Fruit fly (Drosophila melanogaster): Measurements from ENCODE around the gene X11L.
A peak's percentile ranks its signal among the peaks of the same experiment; 100 is the strongest.

The X11L gene

dm6 chrX:17583706-17584105 lies 15.7 kb upstream of the X11L start:
- no peak for TF ChIP-seq foxo (GFP tag; optimal IDR thresholded peaks at IDR 0.05)
- TF ChIP-seq sv (GFP tag; optimal IDR thresholded peaks at IDR 0.05), result no peak
- TF ChIP-seq ey (GFP tag; optimal IDR thresholded peaks at IDR 0.05), result no peak
- no peak for TF ChIP-seq Rel (GFP tag; optimal IDR thresholded peaks at IDR 0.05)
- no peak for TF ChIP-seq Rel (tag; optimal IDR thresholded peaks at IDR 0.05)
- TF ChIP-seq Hnf4 (GFP tag; optimal IDR thresholded peaks at IDR 0.05), result no peak
- no peak for TF ChIP-seq sage (GFP tag; optimal IDR thresholded peaks at IDR 0.05)
- TF ChIP-seq woc (GFP tag; optimal IDR thresholded peaks at IDR 0.05), result no peak
- no peak for TF ChIP-seq rgr (GFP tag; optimal IDR thresholded peaks at IDR 0.05)
- TF ChIP-seq OdsH (GFP tag; optimal IDR thresholded peaks at IDR 0.05), result no peak
- no peak for TF ChIP-seq N (GFP tag; optimal IDR thresholded peaks at IDR 0.05)
- TF ChIP-seq Hr83 (GFP tag; optimal IDR thresholded peaks at IDR 0.05; ENCODE audit: poor library complexity, severe bottlenecking), result no peak
- no peak for TF ChIP-seq CrebA (GFP tag; optimal IDR thresholded peaks at IDR 0.05; ENCODE audit: borderline replicate concordance)

dm6 chrX:17585892-17586291 lies 13.5 kb upstream of the X11L start:
- TF ChIP-seq Mio (GFP tag; optimal IDR thresholded peaks at IDR 0.05) (no peak), Hr83 (GFP tag; optimal IDR thresholded peaks at IDR 0.05; ENCODE audit: poor library complexity, severe bottlenecking) (no peak), psq (GFP tag; optimal IDR thresholded peaks at IDR 0.05) (no peak), lola (GFP tag; optimal IDR thresholded peaks at IDR 0.05) (no peak)

- TF ChIP-seq psq (GFP tag; optimal IDR thresholded peaks at IDR 0.05) (peak; percentile 10), HLH106 (tag; optimal IDR thresholded peaks at IDR 0.05) (no peak), Sp1 (GFP tag; optimal IDR thresholded peaks at IDR 0.05) (no peak), sage (GFP tag; optimal IDR thresholded peaks at IDR 0.05) (no peak), dmrt93B (GFP tag; optimal IDR thresholded peaks at IDR 0.05) (no peak), brk (GFP tag; optimal IDR thresholded peaks at IDR 0.05) (no peak), br (GFP tag; optimal IDR thresholded peaks at IDR 0.05) (no peak), usp (GFP tag; optimal IDR thresholded peaks at IDR 0.05) (no peak), rgr (GFP tag; optimal IDR thresholded peaks at IDR 0.05) (peak; percentile 11), foxo (GFP tag; optimal IDR thresholded peaks at IDR 0.05) (no peak), woc (GFP tag; optimal IDR thresholded peaks at IDR 0.05) (no peak), ey (GFP tag; optimal IDR thresholded peaks at IDR 0.05) (peak; percentile 19), Myc (optimal IDR thresholded peaks at IDR 0.05) (no peak), GATAd (GFP tag; optimal IDR thresholded peaks at IDR 0.05) (no peak), Mio (GFP tag; optimal IDR thresholded peaks at IDR 0.05) (no peak), OdsH (GFP tag; optimal IDR thresholded peaks at IDR 0.05) (no peak), CG32264 (GFP tag; optimal IDR thresholded peaks at IDR 0.05) (no peak), pan (optimal IDR thresholded peaks at IDR 0.05) (no peak), lola (GFP tag; optimal IDR thresholded peaks at IDR 0.05) (no peak), Dif (GFP tag; optimal IDR thresholded peaks at IDR 0.05; ENCODE audit: partially characterized antibody) (no peak)
Observed at dm6 chrX:17588134-17588533, 11.3 kb upstream of the X11L start.

- TF ChIP-seq dsf (GFP tag; optimal IDR thresholded peaks at IDR 0.05; ENCODE audit: borderline replicate concordance), result no peak
Observed at dm6 chrX:17588565-17588964, 10.8 kb upstream of the X11L start, which contains the start of gene CG12992. Gene CG12992, plus strand, starts transcription at chrX:17588865.

dm6 chrX:17594745-17595144 lies 4.7 kb upstream of the X11L start:
- TF ChIP-seq rgr (GFP tag; optimal IDR thresholded peaks at IDR 0.05) (no peak), CG9705 (GFP tag; optimal IDR thresholded peaks at IDR 0.05) (no peak), Rel (GFP tag; optimal IDR thresholded peaks at IDR 0.05) (no peak), Rel (tag; optimal IDR thresholded peaks at IDR 0.05) (no peak), Hnf4 (GFP tag; optimal IDR thresholded peaks at IDR 0.05) (no peak), Vsx2 (GFP tag; optimal IDR thresholded peaks at IDR 0.05; ENCODE audit: partially characterized antibody) (no peak), Hr78 (GFP tag; optimal IDR thresholded peaks at IDR 0.05) (no peak)

- no peak for TF ChIP-seq lola (GFP tag; optimal IDR thresholded peaks at IDR 0.05)
- TF ChIP-seq CG32264 (GFP tag; optimal IDR thresholded peaks at IDR 0.05), result peak; percentile 14
- TF ChIP-seq br (GFP tag; optimal IDR thresholded peaks at IDR 0.05), result peak; percentile 83
- peak; percentile 85 for TF ChIP-seq HLH106 (tag; optimal IDR thresholded peaks at IDR 0.05)
- peak; percentile 80 for TF ChIP-seq Sp1 (GFP tag; optimal IDR thresholded peaks at IDR 0.05)
- peak; percentile 82 for TF ChIP-seq ey (GFP tag; optimal IDR thresholded peaks at IDR 0.05)
- TF ChIP-seq psq (GFP tag; optimal IDR thresholded peaks at IDR 0.05), result peak; percentile 80
- peak; percentile 41 for TF ChIP-seq pan (optimal IDR thresholded peaks at IDR 0.05)
- TF ChIP-seq Hr78 (GFP tag; optimal IDR thresholded peaks at IDR 0.05), result no peak
- peak; percentile 64 for TF ChIP-seq Jra (GFP tag; optimal IDR thresholded peaks at IDR 0.05)
- peak; percentile 49 for TF ChIP-seq dsf (GFP tag; optimal IDR thresholded peaks at IDR 0.05; ENCODE audit: borderline replicate concordance)
- no peak for TF ChIP-seq Dfd (GFP tag; optimal IDR thresholded peaks at IDR 0.05)
- peak; percentile 82 for TF ChIP-seq Hnf4 (GFP tag; optimal IDR thresholded peaks at IDR 0.05)
- peak; percentile 81 for TF ChIP-seq fru (GFP tag; optimal IDR thresholded peaks at IDR 0.05)
- no peak for TF ChIP-seq Mio (GFP tag; optimal IDR thresholded peaks at IDR 0.05)
- TF ChIP-seq sage (GFP tag; optimal IDR thresholded peaks at IDR 0.05), result peak; percentile 78
- TF ChIP-seq Myc (optimal IDR thresholded peaks at IDR 0.05), result no peak
- TF ChIP-seq usp (GFP tag; optimal IDR thresholded peaks at IDR 0.05), result no peak
- peak; percentile 55 for TF ChIP-seq Rel (GFP tag; optimal IDR thresholded peaks at IDR 0.05)
- peak; percentile 30 for TF ChIP-seq Rel (tag; optimal IDR thresholded peaks at IDR 0.05)
- TF ChIP-seq Hr83 (GFP tag; optimal IDR thresholded peaks at IDR 0.05; ENCODE audit: poor library complexity, severe bottlenecking), result peak; percentile 32
- peak; percentile 86 for TF ChIP-seq rgr (GFP tag; optimal IDR thresholded peaks at IDR 0.05)
- peak; percentile 73 for TF ChIP-seq dmrt93B (GFP tag; optimal IDR thresholded peaks at IDR 0.05)
- TF ChIP-seq CG9705 (GFP tag; optimal IDR thresholded peaks at IDR 0.05), result no peak
- TF ChIP-seq tai (GFP tag; optimal IDR thresholded peaks at IDR 0.05), result no peak
- TF ChIP-seq jim (GFP tag; optimal IDR thresholded peaks at IDR 0.05), result no peak
- TF ChIP-seq Dif (GFP tag; optimal IDR thresholded peaks at IDR 0.05; ENCODE audit: partially characterized antibody), result no peak
- TF ChIP-seq sv (GFP tag; optimal IDR thresholded peaks at IDR 0.05), result peak; percentile 76
- TF ChIP-seq GATAd (GFP tag; optimal IDR thresholded peaks at IDR 0.05), result no peak
Observed at dm6 chrX:17595822-17596221, 3.6 kb upstream of the X11L start.
